Worm (Caenorhabditis elegans) whole organism, L1 larva: ENCODE data around the gene srv-12.

Source experiments
- dpl-1 ChIP-seq, 3 experiments: fragments of 150-350 bp in 2 of 3; sonication (generic microtip) in 1 of 3; optimal IDR thresholded peaks; 2 replicates each; lab custom pipeline; 2014 to 2017; ENCODE audit warnings: missing biosample characterization in 3 of 3, missing genetic modification characterization in 3 of 3, missing genetic modification reagents in 3 of 3
- jun-1 ChIP-seq: fragments of 150-350 bp; optimal IDR thresholded peaks from 2 replicates; lab custom pipeline; 2014; ENCODE audit warnings: missing biosample characterization, missing genetic modification reagents, missing genetic modification characterization
- lin-13 ChIP-seq: fragments of 150-350 bp; optimal IDR thresholded peaks from 2 replicates; lab custom pipeline; 2014; ENCODE audit warnings: missing biosample characterization, missing genetic modification reagents, missing genetic modification characterization
- nhr-28 ChIP-seq: fragments of 150-350 bp; optimal IDR thresholded peaks from 2 replicates; lab custom pipeline; 2014; ENCODE audit warnings: missing biosample characterization, missing genetic modification characterization
- pag-3 ChIP-seq: sonication (generic microtip); optimal IDR thresholded peaks from 2 replicates; lab custom pipeline; 2017; ENCODE audit warnings: missing genetic modification characterization, mild to moderate bottlenecking, missing compliant biosample characterization, antibody characterized with exemption, borderline replicate concordance; ENCODE audit not compliant: insufficient read depth
- pqm-1 ChIP-seq: sonication (generic microtip); optimal IDR thresholded peaks from 3 replicates; lab custom pipeline; 2017; ENCODE audit warnings: missing biosample characterization, missing genetic modification characterization
- skn-1 ChIP-seq: fragments of 150-350 bp; optimal IDR thresholded peaks from 2 replicates; lab custom pipeline; 2014; ENCODE audit warnings: missing biosample characterization, missing genetic modification characterization
- sox-4 ChIP-seq: sonication (generic microtip); optimal IDR thresholded peaks from 2 replicates; lab custom pipeline; 2016; ENCODE audit warnings: missing genetic modification characterization, missing compliant biosample characterization
- tbx-2 ChIP-seq: sonication (generic microtip); optimal IDR thresholded peaks from 2 replicates; lab custom pipeline; 2016; ENCODE audit warnings: missing genetic modification characterization, missing compliant biosample characterization
- unc-62 ChIP-seq: fragments of 150-350 bp; optimal IDR thresholded peaks from 2 replicates; lab custom pipeline; 2014; ENCODE audit warnings: missing biosample characterization, missing genetic modification reagents, missing genetic modification characterization
- zip-4 ChIP-seq: fragments of 200-800 bp; sonication (Bioruptor generic); optimal IDR thresholded peaks from 2 replicates; lab custom pipeline; 2018; ENCODE audit warnings: mild to moderate bottlenecking, missing genetic modification characterization, moderate library complexity, missing compliant biosample characterization
- ztf-11 ChIP-seq, 2 experiments: sonication (generic microtip); optimal IDR thresholded peaks; 2 replicates each; lab custom pipeline; 2016 to 2017; ENCODE audit warnings: missing genetic modification characterization in 2 of 2, missing biosample characterization in 1 of 2, missing compliant biosample characterization in 1 of 2

ce11 chrIV:10075899-10076298 lies 22.4 kb upstream of the srv-12 start, which contains the start of gene W01B6.5:
- TF ChIP-seq sox-4 (tag; lab: Kevin White, UChicago) (no peak), skn-1 (tag; lab: Kevin White, UChicago) (no peak), jun-1 (tag; lab: Kevin White, UChicago) (no peak), zip-4 (GFP tag; lab: Kevin White, UChicago) (no peak), dpl-1 (GFP tag; optimal IDR thresholded peaks at IDR 0.05; lab: Kevin White, UChicago) (no peak), tbx-2 (tag; lab: Kevin White, UChicago) (no peak), ztf-11 (tag; optimal IDR thresholded peaks at IDR 0.05; lab: Kevin White, UChicago) (no peak), pag-3 (tag; lab: Kevin White, UChicago) (no peak), lin-13 (GFP tag; lab: Kevin White, UChicago) (no peak), nhr-28 (tag; lab: Kevin White, UChicago) (no peak), pqm-1 (tag; lab: Kevin White, UChicago) (no peak), unc-62 (GFP tag; lab: Kevin White, UChicago) (no peak)
